Worm (Caenorhabditis elegans): ENCODE data around the gene C18D4.6.

The C18D4.6 gene

DNA sequence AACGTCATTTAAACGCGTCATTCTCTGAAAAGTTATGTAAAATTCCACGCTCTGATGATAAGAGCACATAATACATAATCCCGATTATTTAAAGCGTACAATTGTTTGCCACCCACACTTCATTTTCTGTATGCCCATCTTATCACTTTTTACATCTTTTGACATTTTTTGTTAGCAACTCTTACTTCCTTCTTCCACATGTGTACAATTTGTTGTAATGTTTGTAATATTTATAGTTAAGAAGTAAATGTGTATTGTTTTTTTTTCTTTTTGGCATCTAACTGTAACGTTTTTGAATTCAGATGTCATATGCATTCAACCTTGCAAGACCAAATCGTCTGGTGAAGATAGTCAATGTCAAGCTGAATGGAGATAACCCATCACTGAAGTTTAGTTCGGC lies 17.4 kb downstream of the C18D4.6 start, which contains the start of gene fbxa-136:
Gene fbxa-136, plus strand, starts transcription at position 301 of the 400 bp plus-strand sequence.
- TF ChIP-seq ztf-23 (GFP tag; IDR thresholded peaks at IDR 0.05) = no peak
- no peak for TF ChIP-seq ztf-29 (GFP tag; IDR thresholded peaks at IDR 0.05)
- TF ChIP-seq T22C8.4 (GFP tag; IDR thresholded peaks at IDR 0.05) = no peak
- no peak for TF ChIP-seq ref-1 (GFP tag; conservative IDR thresholded peaks at IDR 0.05)

DNA sequence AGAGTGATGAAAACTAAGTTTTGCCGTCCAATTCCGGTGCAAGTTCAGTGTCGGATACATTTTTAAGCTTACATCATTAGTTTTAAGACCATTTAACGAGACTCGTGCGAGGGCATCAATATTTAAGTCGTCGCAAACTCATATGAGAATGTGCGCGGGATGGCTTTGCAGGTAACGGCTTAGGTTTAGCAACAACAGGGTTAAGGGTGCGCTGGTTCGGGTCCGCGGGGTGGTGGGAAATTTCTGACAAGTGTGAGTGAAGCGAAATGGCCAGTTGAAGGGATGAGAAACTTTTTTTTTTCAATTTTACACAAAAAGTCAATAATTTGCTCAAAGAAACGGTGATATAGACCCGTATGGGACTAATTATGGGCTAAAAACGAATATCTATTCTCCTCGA lies 24.3 kb downstream of the C18D4.6 start:
- TF ChIP-seq T22C8.4 (GFP tag; IDR thresholded peaks at IDR 0.05) (no peak), tab-1 (GFP tag; IDR thresholded peaks at IDR 0.05) (no peak), ref-1 (GFP tag; conservative IDR thresholded peaks at IDR 0.05) (0 out of 2 replicates have a peak, but pooled peaks have one; percentile 10), med-1 (GFP tag; optimal IDR thresholded peaks at IDR 0.05; ENCODE audit: insufficient read depth) (no peak)

DNA sequence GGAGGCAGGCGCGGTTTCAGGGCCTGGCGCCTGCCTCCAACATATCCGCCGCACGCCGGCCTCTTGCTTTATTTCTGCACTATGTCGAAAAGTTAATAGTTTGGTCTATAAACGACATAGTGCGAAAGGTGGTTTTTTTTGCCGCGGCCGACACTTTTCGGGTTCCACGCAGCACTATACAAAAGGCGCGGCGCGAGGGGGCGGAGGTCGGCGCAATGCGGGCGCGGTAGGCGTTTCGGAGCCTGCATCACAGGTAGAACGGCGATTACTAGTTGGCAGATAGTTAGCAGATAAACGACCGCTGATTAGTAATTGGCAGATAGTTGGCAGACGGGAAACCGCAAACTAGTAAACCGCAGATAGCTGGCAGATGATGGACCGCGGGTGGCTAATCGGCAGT lies 25.4 kb downstream of the C18D4.6 start:
- TF ChIP-seq tab-1 (GFP tag; IDR thresholded peaks at IDR 0.05) (0 out of 2 replicates have a peak, but pooled peaks have one; percentile 32), klf-2 (GFP tag; conservative IDR thresholded peaks at IDR 0.05) (no peak)

DNA sequence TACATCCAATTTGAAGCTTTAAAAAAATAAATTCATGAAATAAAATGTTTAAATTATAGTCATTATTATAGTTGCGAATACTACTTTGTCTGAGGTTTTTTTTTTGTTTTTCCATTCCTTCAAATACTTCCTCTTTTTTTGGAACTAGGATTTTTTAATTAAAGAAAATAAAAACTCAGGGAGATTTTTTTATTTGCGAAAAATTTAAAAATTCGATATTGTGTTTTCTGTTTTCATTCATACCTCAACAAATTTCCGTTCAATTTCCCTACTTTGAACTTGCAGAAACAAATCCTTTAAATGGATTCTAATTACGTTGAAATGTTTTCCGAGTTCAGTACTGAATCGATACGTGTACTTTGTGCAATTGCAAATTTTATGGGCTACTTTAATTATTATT lies 29.7 kb downstream of the C18D4.6 start, which contains the start of gene srw-32:
Gene srw-32, plus strand, starts transcription at position 301 of the 400 bp plus-strand sequence.
- TF ChIP-seq ztf-23 (GFP tag; IDR thresholded peaks at IDR 0.05) = no peak
- no peak for TF ChIP-seq med-1 (GFP tag; optimal IDR thresholded peaks at IDR 0.05; ENCODE audit: insufficient read depth)
- no peak for TF ChIP-seq cog-1 (tag; optimal IDR thresholded peaks at IDR 0.05)
- no peak for TF ChIP-seq klf-2 (GFP tag; conservative IDR thresholded peaks at IDR 0.05)
- TF ChIP-seq tab-1 (GFP tag; IDR thresholded peaks at IDR 0.05) = no peak
- TF ChIP-seq ztf-29 (GFP tag; IDR thresholded peaks at IDR 0.05) = no peak
- TF ChIP-seq flt-1 (GFP tag; IDR thresholded peaks at IDR 0.05) = no peak
- TF ChIP-seq T22C8.4 (GFP tag; IDR thresholded peaks at IDR 0.05) = no peak

DNA sequence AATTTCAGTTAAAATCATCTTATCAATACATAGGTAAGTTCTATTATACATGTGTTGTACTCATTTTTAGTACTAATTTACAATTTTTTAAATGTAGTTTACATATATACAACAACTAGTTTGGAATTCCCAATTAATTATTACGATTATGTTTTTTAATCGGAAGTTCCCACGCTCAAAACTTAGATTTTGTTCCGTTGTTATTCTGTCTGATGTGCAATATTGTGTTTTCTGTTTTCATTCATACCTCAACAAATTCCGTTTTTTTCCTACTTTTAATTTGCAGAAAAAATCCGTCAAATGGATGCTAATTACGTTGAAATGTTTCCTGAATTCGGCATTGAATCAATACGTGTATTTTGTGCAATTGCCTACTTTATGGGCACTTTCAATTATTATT lies 31.9 kb downstream of the C18D4.6 start, which contains the start of gene srw-31:
Gene srw-31, plus strand, starts transcription at position 301 of the 400 bp plus-strand sequence.
- no peak for TF ChIP-seq med-1 (GFP tag; optimal IDR thresholded peaks at IDR 0.05; ENCODE audit: insufficient read depth)
- no peak for TF ChIP-seq ztf-29 (GFP tag; IDR thresholded peaks at IDR 0.05)
- TF ChIP-seq T22C8.4 (GFP tag; IDR thresholded peaks at IDR 0.05) = no peak
- no peak for TF ChIP-seq ztf-23 (GFP tag; IDR thresholded peaks at IDR 0.05)
- TF ChIP-seq tab-1 (GFP tag; IDR thresholded peaks at IDR 0.05) = no peak
- TF ChIP-seq klf-2 (GFP tag; conservative IDR thresholded peaks at IDR 0.05) = no peak
- TF ChIP-seq ref-1 (GFP tag; conservative IDR thresholded peaks at IDR 0.05) = no peak
- no peak for TF ChIP-seq cog-1 (tag; optimal IDR thresholded peaks at IDR 0.05)
- no peak for TF ChIP-seq flt-1 (GFP tag; IDR thresholded peaks at IDR 0.05)

DNA sequence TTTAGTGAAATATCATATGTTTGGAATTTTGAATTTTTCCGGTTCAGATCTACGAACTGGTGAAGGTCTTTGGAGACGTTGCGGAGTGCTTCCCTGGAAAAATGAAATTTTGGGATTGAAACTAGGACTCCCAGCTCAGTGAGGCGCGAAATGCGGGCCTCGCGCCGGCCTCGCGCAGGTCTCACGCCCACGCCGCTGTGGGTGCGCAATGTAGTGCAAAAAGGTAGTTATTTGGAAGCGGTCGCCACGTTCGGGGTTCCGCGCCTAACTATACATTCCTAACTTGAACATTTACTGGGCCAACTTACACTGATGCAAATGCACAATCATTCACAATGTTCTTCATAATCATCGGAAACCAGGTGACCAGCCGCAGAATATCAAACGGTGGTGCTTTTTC lies 38.1 kb downstream of the C18D4.6 start:
- no peak for TF ChIP-seq T22C8.4 (GFP tag; IDR thresholded peaks at IDR 0.05)
- no peak for TF ChIP-seq ztf-23 (GFP tag; IDR thresholded peaks at IDR 0.05)
- no peak for TF ChIP-seq med-1 (GFP tag; optimal IDR thresholded peaks at IDR 0.05; ENCODE audit: insufficient read depth)
- TF ChIP-seq ref-1 (GFP tag; conservative IDR thresholded peaks at IDR 0.05) = no peak
- no peak for TF ChIP-seq cog-1 (tag; optimal IDR thresholded peaks at IDR 0.05)
- TF ChIP-seq flt-1 (GFP tag; IDR thresholded peaks at IDR 0.05) = no peak
- TF ChIP-seq klf-2 (GFP tag; conservative IDR thresholded peaks at IDR 0.05) = no peak

DNA sequence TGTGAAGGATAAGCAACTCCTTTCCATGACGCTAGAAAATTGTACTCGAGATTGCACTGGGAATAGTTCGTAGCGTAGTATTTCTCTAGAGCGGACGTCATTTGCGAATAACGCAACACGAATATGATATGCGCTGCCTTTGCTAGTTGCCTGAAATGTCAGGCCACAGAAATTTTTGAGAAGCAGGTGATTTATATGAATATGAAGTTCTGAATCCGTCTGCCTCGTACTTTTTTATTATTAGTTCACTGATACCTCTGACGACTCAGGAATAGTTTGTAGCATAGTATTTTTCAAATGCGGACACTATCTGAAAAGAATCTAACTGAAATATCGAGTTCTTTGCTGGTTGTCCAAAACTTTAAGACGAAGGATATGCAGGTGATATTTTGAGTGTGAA lies 42.1 kb downstream of the C18D4.6 start, which contains the start of gene srh-118:
Gene srh-118, minus strand, starts transcription at position 101 of the 400 bp plus-strand sequence.
- no peak for TF ChIP-seq ref-1 (GFP tag; conservative IDR thresholded peaks at IDR 0.05)
- TF ChIP-seq ztf-23 (GFP tag; IDR thresholded peaks at IDR 0.05) = no peak
- TF ChIP-seq T22C8.4 (GFP tag; IDR thresholded peaks at IDR 0.05) = no peak
- TF ChIP-seq klf-2 (GFP tag; conservative IDR thresholded peaks at IDR 0.05) = no peak

DNA sequence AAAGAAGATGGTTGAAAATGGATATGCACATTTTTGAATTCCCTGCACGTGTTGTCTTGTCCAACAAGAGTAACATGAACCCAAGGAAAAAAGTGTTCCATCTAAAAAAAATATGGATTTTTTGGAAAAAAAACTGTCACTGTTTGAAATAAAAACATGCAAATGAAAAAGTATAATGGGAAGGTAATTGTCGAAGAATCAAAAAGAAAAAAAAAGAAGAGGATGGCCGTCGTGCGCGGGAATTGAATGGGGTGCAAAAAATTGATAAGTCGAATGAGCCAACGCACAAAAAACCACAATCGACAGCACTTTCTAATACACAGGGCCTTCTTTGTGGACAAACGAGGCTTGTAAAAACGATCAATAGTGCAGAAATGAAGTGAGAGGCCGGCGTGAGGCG lies 44.4 kb downstream of the C18D4.6 start, which contains the start of gene fbxa-102:
Gene fbxa-102, minus strand, starts transcription at position 101 of the 400 bp plus-strand sequence.
- TF ChIP-seq klf-2 (GFP tag; conservative IDR thresholded peaks at IDR 0.05) (no peak), flt-1 (GFP tag; IDR thresholded peaks at IDR 0.05) (no peak), med-1 (GFP tag; optimal IDR thresholded peaks at IDR 0.05; ENCODE audit: insufficient read depth) (no peak), ztf-29 (GFP tag; IDR thresholded peaks at IDR 0.05) (no peak), tab-1 (GFP tag; IDR thresholded peaks at IDR 0.05) (no peak), cog-1 (tag; optimal IDR thresholded peaks at IDR 0.05) (no peak), ztf-23 (GFP tag; IDR thresholded peaks at IDR 0.05) (no peak), T22C8.4 (GFP tag; IDR thresholded peaks at IDR 0.05) (no peak), ref-1 (GFP tag; conservative IDR thresholded peaks at IDR 0.05) (no peak)

DNA sequence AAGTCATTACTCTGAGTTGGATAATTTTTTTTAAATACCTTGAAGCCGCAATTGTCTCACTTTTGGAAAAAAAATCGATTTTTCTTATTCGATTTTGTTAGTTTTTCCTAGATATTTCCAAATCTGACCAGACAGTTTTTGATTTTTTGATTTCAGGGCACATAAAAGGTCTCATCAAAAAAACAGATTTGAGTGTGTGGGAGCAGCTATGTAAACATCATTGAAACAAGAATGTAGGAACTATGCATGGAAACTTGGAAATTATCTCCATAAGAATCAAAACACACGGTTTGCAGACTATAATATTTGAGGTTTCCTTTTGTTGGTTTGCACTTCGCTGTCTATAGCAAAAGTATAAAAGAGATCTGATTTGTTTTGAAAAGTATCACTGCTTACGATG lies 52.1 kb downstream of the C18D4.6 start, which contains the start of gene scl-24:
Gene scl-24, plus strand, starts transcription at position 301 of the 400 bp plus-strand sequence.
- no peak for TF ChIP-seq T22C8.4 (GFP tag; IDR thresholded peaks at IDR 0.05)
- no peak for TF ChIP-seq ref-1 (GFP tag; conservative IDR thresholded peaks at IDR 0.05)
- no peak for TF ChIP-seq med-1 (GFP tag; optimal IDR thresholded peaks at IDR 0.05; ENCODE audit: insufficient read depth)
- TF ChIP-seq ztf-29 (GFP tag; IDR thresholded peaks at IDR 0.05) = no peak
